Worm (Caenorhabditis elegans) whole organism, L1 larva: Measurements from ENCODE around the gene ZK354.9.

ENCODE experiments used
- C16A3.4 ChIP-seq: fragments of 150-350 bp; optimal IDR thresholded peaks from 2 replicates; lab custom pipeline; 2014; ENCODE audit warnings: missing biosample characterization, missing genetic modification characterization
- C34B4.2 ChIP-seq: sonication (generic microtip); optimal IDR thresholded peaks from 2 replicates; lab custom pipeline; 2017; ENCODE audit warnings: mild to moderate bottlenecking, missing genetic modification characterization, missing compliant biosample characterization
- aly-2 ChIP-seq: fragments of 150-350 bp; optimal IDR thresholded peaks from 2 replicates; lab custom pipeline; 2014; ENCODE audit warnings: missing biosample characterization, missing genetic modification characterization
- ama-1 ChIP-seq: fragments of 150-350 bp; optimal IDR thresholded peaks from 2 replicates; lab custom pipeline; 2014
- ceh-63 ChIP-seq: fragments of 200-800 bp; sonication (Bioruptor generic); optimal IDR thresholded peaks from 2 replicates; lab custom pipeline; 2018; ENCODE audit warnings: mild to moderate bottlenecking, missing genetic modification characterization, missing compliant biosample characterization
- ceh-88 ChIP-seq: fragments of 200-800 bp; sonication (Bioruptor generic); IDR thresholded peaks from 2 replicates; pipeline ENCODE4 v1.3.6; 2022; ENCODE audit warnings: missing genetic modification characterization, missing compliant biosample characterization
- dsc-1 ChIP-seq: sonication (generic microtip); optimal IDR thresholded peaks from 2 replicates; lab custom pipeline; 2016; ENCODE audit warnings: mild to moderate bottlenecking, missing genetic modification characterization, missing compliant biosample characterization
- efl-1 ChIP-seq, 4 experiments: fragments of 150-350 bp; optimal IDR thresholded peaks in 3 of 4; peaks in 1 of 4; 1 replicate in 1 of 4; 2 replicates in 3 of 4; lab custom pipeline; 2014; ENCODE audit warnings: missing biosample characterization in 2 of 4, missing genetic modification characterization in 2 of 4, missing genetic modification reagents in 2 of 4
- egl-13 ChIP-seq: sonication (generic microtip); optimal IDR thresholded peaks from 2 replicates; lab custom pipeline; 2016; ENCODE audit warnings: missing genotype, missing genetic modification reagents, missing genetic modification characterization, missing compliant biosample characterization
- elt-2 ChIP-seq: sonication (generic microtip); optimal IDR thresholded peaks from 2 replicates; lab custom pipeline; 2016; ENCODE audit warnings: missing genetic modification characterization, mild to moderate bottlenecking, inconsistent platforms, missing compliant biosample characterization, missing genetic modification reagents
- fkh-4 ChIP-seq: sonication (generic microtip); optimal IDR thresholded peaks from 2 replicates; lab custom pipeline; 2016; ENCODE audit warnings: missing compliant biosample characterization, missing genetic modification characterization, borderline replicate concordance
- fkh-8 ChIP-seq: sonication (generic microtip); optimal IDR thresholded peaks from 2 replicates; lab custom pipeline; 2016; ENCODE audit warnings: mild to moderate bottlenecking, missing genetic modification characterization, missing compliant biosample characterization
- fos-1 ChIP-seq: fragments of 150-350 bp; optimal IDR thresholded peaks from 2 replicates; lab custom pipeline; 2014; ENCODE audit warnings: missing biosample characterization, missing genetic modification characterization
- hlh-17 ChIP-seq: fragments of 200-800 bp; sonication (Bioruptor generic); optimal IDR thresholded peaks from 2 replicates; lab custom pipeline; 2018; ENCODE audit warnings: missing genetic modification characterization, mild to moderate bottlenecking, missing compliant biosample characterization, moderate library complexity, borderline replicate concordance
- lin-13 ChIP-seq: fragments of 150-350 bp; optimal IDR thresholded peaks from 2 replicates; lab custom pipeline; 2014; ENCODE audit warnings: missing biosample characterization, missing genetic modification reagents, missing genetic modification characterization
- lin-15B ChIP-seq: fragments of 150-350 bp; sonication (generic microtip); optimal IDR thresholded peaks from 3 replicates; lab custom pipeline; 2014; ENCODE audit warnings: missing biosample characterization, missing genetic modification characterization
- lsy-2 ChIP-seq, 2 experiments: fragments of 150-350 bp; optimal IDR thresholded peaks; 2 replicates each; lab custom pipeline; 2014; ENCODE audit warnings: missing biosample characterization in 2 of 2, missing genetic modification characterization in 2 of 2
- mef-2 ChIP-seq: fragments of 150-350 bp; optimal IDR thresholded peaks from 2 replicates; lab custom pipeline; 2014; ENCODE audit warnings: missing biosample characterization, missing genetic modification characterization
- nhr-11 ChIP-seq: fragments of 150-350 bp; optimal IDR thresholded peaks from 2 replicates; lab custom pipeline; 2014; ENCODE audit warnings: missing biosample characterization, missing genetic modification characterization
- nhr-12 ChIP-seq: sonication (generic microtip); optimal IDR thresholded peaks from 2 replicates; lab custom pipeline; 2017; ENCODE audit warnings: missing biosample characterization, missing genetic modification characterization
- nhr-20 ChIP-seq: sonication (generic microtip); optimal IDR thresholded peaks from 2 replicates; lab custom pipeline; 2016; ENCODE audit warnings: mild to moderate bottlenecking, missing genetic modification characterization, missing compliant biosample characterization
- nhr-237 ChIP-seq: fragments of 150-350 bp; optimal IDR thresholded peaks from 2 replicates; lab custom pipeline; 2014; ENCODE audit warnings: missing biosample characterization, missing genetic modification characterization
- nhr-28 ChIP-seq: fragments of 150-350 bp; optimal IDR thresholded peaks from 2 replicates; lab custom pipeline; 2014; ENCODE audit warnings: missing biosample characterization, missing genetic modification characterization
- nhr-47 ChIP-seq: sonication (generic microtip); optimal IDR thresholded peaks from 2 replicates; lab custom pipeline; 2016; ENCODE audit warnings: mild to moderate bottlenecking, missing genetic modification characterization, moderate library complexity, missing compliant biosample characterization
- nhr-71 ChIP-seq: sonication (generic microtip); optimal IDR thresholded peaks from 2 replicates; lab custom pipeline; 2016; ENCODE audit warnings: mild to moderate bottlenecking, missing genetic modification characterization, moderate library complexity, missing compliant biosample characterization
- nhr-76 ChIP-seq: sonication (generic microtip); optimal IDR thresholded peaks from 2 replicates; lab custom pipeline; 2017; ENCODE audit warnings: missing biosample characterization, missing genetic modification characterization
- pag-3 ChIP-seq: sonication (generic microtip); optimal IDR thresholded peaks from 2 replicates; lab custom pipeline; 2017; ENCODE audit warnings: missing genetic modification characterization, mild to moderate bottlenecking, missing compliant biosample characterization, antibody characterized with exemption, borderline replicate concordance; ENCODE audit not compliant: insufficient read depth
- pax-3 ChIP-seq: fragments of 200-800 bp; sonication (Bioruptor generic); optimal IDR thresholded peaks from 2 replicates; lab custom pipeline; 2018; ENCODE audit warnings: mild to moderate bottlenecking, missing genetic modification characterization, moderate library complexity, missing compliant biosample characterization
- snpc-4 ChIP-seq: fragments of 150-350 bp; optimal IDR thresholded peaks from 2 replicates; lab custom pipeline; 2014; ENCODE audit warnings: missing biosample characterization, missing genetic modification characterization
- snu-23 ChIP-seq: sonication (generic microtip); optimal IDR thresholded peaks from 2 replicates; lab custom pipeline; 2016; ENCODE audit warnings: missing genetic modification characterization, missing compliant biosample characterization
- sox-4 ChIP-seq: sonication (generic microtip); optimal IDR thresholded peaks from 2 replicates; lab custom pipeline; 2016; ENCODE audit warnings: missing genetic modification characterization, missing compliant biosample characterization
- unc-130 ChIP-seq: fragments of 150-350 bp; optimal IDR thresholded peaks from 2 replicates; lab custom pipeline; 2017; ENCODE audit warnings: missing biosample characterization, missing genetic modification characterization, inconsistent platforms
- unc-86 ChIP-seq: sonication (generic microtip); optimal IDR thresholded peaks from 2 replicates; lab custom pipeline; 2016; ENCODE audit warnings: missing genetic modification characterization, missing compliant biosample characterization
- vab-15 ChIP-seq: sonication (generic microtip); optimal IDR thresholded peaks from 2 replicates; lab custom pipeline; 2017; ENCODE audit warnings: missing genotype, mild to moderate bottlenecking, missing genetic modification characterization, missing compliant biosample characterization
- xbp-1 ChIP-seq: sonication (generic microtip); optimal IDR thresholded peaks from 2 replicates; lab custom pipeline; 2016; ENCODE audit warnings: missing genetic modification characterization, missing compliant biosample characterization
- ztf-11 ChIP-seq, 2 experiments: sonication (generic microtip); optimal IDR thresholded peaks; 2 replicates each; lab custom pipeline; 2016 to 2017; ENCODE audit warnings: missing genetic modification characterization in 2 of 2, missing biosample characterization in 1 of 2, missing compliant biosample characterization in 1 of 2

ZK354.9 gene

DNA sequence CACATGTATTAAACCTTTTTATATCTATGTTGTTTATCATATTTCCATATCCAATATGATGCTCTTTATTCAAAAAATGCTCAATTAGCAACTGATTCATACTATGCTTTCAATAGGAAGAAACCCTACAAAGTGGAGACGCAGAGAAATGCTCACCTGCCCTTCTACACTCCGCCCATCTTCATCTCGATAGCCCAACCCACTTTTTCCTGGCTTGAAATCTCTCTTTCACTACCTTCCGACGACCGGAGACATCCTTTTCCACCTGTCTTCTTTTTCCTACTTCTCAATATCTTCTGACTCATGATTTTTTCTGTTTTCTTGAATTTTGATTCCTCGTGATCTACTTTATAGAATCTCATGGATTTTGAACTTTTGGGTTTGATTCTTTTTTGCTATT lies 19.0 kb downstream of the ZK354.9 start (continued):
- TF ChIP-seq fkh-8 (tag; lab: Kevin White, UChicago) (peak; percentile 76), fos-1 (no peak), efl-1 (optimal IDR thresholded peaks at IDR 0.05; lab: Kevin White, UChicago) (no peak), efl-1 (GFP tag; optimal IDR thresholded peaks at IDR 0.05 in 1 of 2; lab: Kevin White, UChicago) (no peak), C34B4.2 (tag; lab: Kevin White, UChicago) (no peak), pax-3 (tag; lab: Kevin White, UChicago) (no peak), lsy-2 (tag; optimal IDR thresholded peaks at IDR 0.05; lab: Kevin White, UChicago) (no peak), elt-2 (tag; lab: Kevin White, UChicago) (no peak)

DNA sequence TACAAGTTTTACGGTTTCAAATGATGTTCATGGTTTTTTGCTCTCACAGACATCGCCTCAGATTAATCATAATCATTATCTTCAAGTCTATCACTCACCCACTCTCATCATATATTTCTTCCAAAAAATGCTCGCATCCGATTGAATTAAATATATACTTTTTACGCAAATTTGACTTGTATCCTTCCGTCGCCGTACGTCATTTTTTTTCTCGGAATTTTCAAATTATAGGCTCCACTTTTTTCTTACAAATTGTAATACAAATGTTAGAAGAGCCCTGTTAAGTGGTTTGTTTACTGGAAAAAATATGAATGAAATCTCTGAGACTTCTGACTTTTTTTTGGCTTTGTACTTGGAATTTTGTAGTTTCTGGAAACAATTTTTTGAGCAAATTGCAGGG lies 20.8 kb downstream of the ZK354.9 start:
- peak; percentile 61 for TF ChIP-seq dsc-1
- TF ChIP-seq mef-2 (tag; lab: Kevin White, UChicago), result no peak
- no peak for TF ChIP-seq C16A3.4
- TF ChIP-seq hlh-17 (GFP tag; lab: Kevin White, UChicago), result no peak
- TF ChIP-seq lin-15B (tag; lab: Kevin White, UChicago), result no peak
- no peak for TF ChIP-seq nhr-76 (tag; lab: Kevin White, UChicago)
- TF ChIP-seq nhr-237 (tag; lab: Kevin White, UChicago), result no peak
- peak; percentile 46 for TF ChIP-seq fkh-8 (tag; lab: Kevin White, UChicago)
- TF ChIP-seq nhr-47, result peak; percentile 30
- TF ChIP-seq pag-3, result no peak
- TF ChIP-seq egl-13, result peak; percentile 73
- no peak for TF ChIP-seq xbp-1 (tag; lab: Kevin White, UChicago)
- TF ChIP-seq nhr-20 (tag; lab: Kevin White, UChicago), result no peak
- peak; percentile 24 for TF ChIP-seq nhr-71
- no peak for TF ChIP-seq efl-1 (optimal IDR thresholded peaks at IDR 0.05; lab: Kevin White, UChicago)
- TF ChIP-seq efl-1 (GFP tag; optimal IDR thresholded peaks at IDR 0.05 in 1 of 2; lab: Kevin White, UChicago), result peak in 1 of 2 experiments; percentile 10

DNA sequence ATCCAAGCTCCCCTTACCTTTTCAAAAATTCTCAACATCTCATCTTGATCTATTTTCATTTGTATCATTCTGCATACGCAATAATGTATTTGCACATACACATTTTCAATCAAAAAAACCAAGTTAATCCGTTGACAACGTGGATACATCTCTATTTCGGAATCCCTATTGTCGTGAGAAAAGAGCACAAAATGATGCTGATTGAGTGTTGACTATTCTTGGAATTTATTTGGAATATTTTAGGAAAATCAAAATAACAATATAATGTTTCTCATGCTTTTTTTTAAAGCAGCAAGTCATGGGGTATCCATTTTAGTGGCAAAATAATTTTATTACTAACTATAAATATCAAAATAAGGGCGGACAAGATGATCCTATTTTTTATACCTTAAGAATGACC lies 26.5 kb downstream of the ZK354.9 start:
- TF ChIP-seq egl-13 (no peak), ceh-63 (GFP tag; lab: Kevin White, UChicago) (no peak), nhr-12 (no peak), dsc-1 (peak; percentile 81), nhr-28 (tag; lab: Kevin White, UChicago) (no peak), ceh-88 (no peak), fkh-8 (tag; lab: Kevin White, UChicago) (peak; percentile 58), aly-2 (tag; lab: Kevin White, UChicago) (no peak), pax-3 (tag; lab: Kevin White, UChicago) (peak; percentile 52), sox-4 (tag; lab: Kevin White, UChicago) (peak; percentile 2), ama-1 (no peak)
- TF ChIP-seq, all 84 proteins: peak for 4

DNA sequence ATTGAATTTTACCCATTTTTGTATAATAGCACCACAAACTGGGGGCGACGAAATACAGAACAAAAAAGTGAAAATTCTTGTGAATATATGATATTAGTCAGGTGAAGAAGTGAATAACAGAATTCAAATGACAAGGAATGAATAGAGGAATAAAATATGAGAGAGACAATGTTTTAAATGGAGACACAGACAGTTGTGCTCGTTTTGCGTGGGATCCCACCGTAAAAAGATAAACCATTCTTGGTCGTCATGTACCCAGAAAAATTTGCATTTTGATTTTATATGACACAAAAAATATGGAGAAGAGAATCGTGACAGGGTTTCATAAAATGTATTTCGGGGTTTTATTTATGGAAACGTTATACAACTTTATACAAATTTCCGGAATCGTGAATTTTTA lies 30.2 kb downstream of the ZK354.9 start, which contains the start of gene F36H12.17:
TSS of gene F36H12.17 (minus strand) at position 101 of the 400 bp plus-strand sequence.
- TF ChIP-seq nhr-20 (tag; lab: Kevin White, UChicago) (no peak), xbp-1 (tag; lab: Kevin White, UChicago) (no peak)

DNA sequence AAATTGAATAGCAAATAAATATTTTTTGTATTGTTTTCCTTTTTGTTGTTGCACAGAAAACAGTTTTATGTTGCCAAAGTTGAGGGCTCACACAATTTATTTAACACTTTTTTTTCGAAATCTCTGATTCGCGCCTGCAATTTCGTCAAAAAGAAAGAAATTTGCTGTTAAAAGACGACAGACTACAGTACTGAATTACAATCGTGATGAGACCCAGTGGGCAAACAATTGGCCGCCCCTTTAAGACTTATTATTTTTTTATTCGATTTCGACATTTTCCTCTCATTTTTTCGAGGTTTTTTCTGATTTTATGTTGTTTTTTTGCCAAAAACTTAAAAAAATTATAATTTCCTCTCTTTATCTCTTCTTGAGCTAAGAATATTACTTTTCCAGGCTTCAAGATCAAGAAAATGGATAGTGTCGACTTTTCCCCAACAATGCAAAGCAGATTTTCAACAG lies 33.8 kb downstream of the ZK354.9 start, which contains the start of gene slfl-4:
TSS of gene slfl-4 (plus strand) at position 409 of the 459 bp plus-strand sequence.
- no peak for TF ChIP-seq nhr-12
- no peak for TF ChIP-seq unc-86 (tag; lab: Kevin White, UChicago)
- TF ChIP-seq ceh-88, result no peak
- TF ChIP-seq nhr-76 (tag; lab: Kevin White, UChicago), result no peak
- TF ChIP-seq nhr-20 (tag; lab: Kevin White, UChicago), result no peak
- TF ChIP-seq ztf-11 (tag; optimal IDR thresholded peaks at IDR 0.05; lab: Kevin White, UChicago), result no peak
- no peak for TF ChIP-seq vab-15 (tag; lab: Kevin White, UChicago)
- no peak for TF ChIP-seq fkh-4 (tag; lab: Kevin White, UChicago)
- no peak for TF ChIP-seq hlh-17 (GFP tag; lab: Kevin White, UChicago)
- no peak for TF ChIP-seq efl-1 (optimal IDR thresholded peaks at IDR 0.05; lab: Kevin White, UChicago)
- TF ChIP-seq efl-1 (GFP tag; optimal IDR thresholded peaks at IDR 0.05 in 1 of 2; lab: Kevin White, UChicago), result no peak
- TF ChIP-seq lin-13 (GFP tag; lab: Kevin White, UChicago), result no peak
- no peak for TF ChIP-seq lin-15B (tag; lab: Kevin White, UChicago)
- TF ChIP-seq snpc-4, result no peak
- TF ChIP-seq snu-23 (GFP tag; lab: Kevin White, UChicago), result no peak
- no peak for TF ChIP-seq unc-130 (tag; lab: Kevin White, UChicago)
- TF ChIP-seq nhr-11 (tag; lab: Kevin White, UChicago), result no peak
- TF ChIP-seq C34B4.2 (tag; lab: Kevin White, UChicago), result no peak
